Fruit fly (Drosophila melanogaster) whole organism, adult: Measurements from ENCODE around the gene CG31650.

Experiments used
- CG11617 ChIP-seq: fragments of 200-800 bp; sonication (Bioruptor generic); optimal IDR thresholded peaks from 2 replicates; lab custom pipeline; 2017; ENCODE audit warnings: mild to moderate bottlenecking, missing biosample characterization, missing genetic modification reagents, missing genetic modification characterization
- CG14711 ChIP-seq: fragments of 200-800 bp; sonication (Bioruptor generic); optimal IDR thresholded peaks from 2 replicates; lab custom pipeline; 2018; ENCODE audit warnings: missing biosample characterization, mild to moderate bottlenecking, missing genetic modification characterization, moderate library complexity
- CG1620 ChIP-seq: fragments of 200-800 bp; sonication (Bioruptor generic); optimal IDR thresholded peaks from 2 replicates; lab custom pipeline; 2016; ENCODE audit warnings: missing biosample characterization, missing genetic modification characterization
- CG7045 ChIP-seq: fragments of 200-800 bp; sonication (Bioruptor generic); optimal IDR thresholded peaks from 2 replicates; lab custom pipeline; 2017; ENCODE audit warnings: missing biosample characterization, mild to moderate bottlenecking, missing genetic modification characterization
- Clk ChIP-seq: fragments of 200-800 bp; sonication (Bioruptor generic); optimal IDR thresholded peaks from 2 replicates; lab custom pipeline; 2017; ENCODE audit warnings: missing biosample characterization, missing genetic modification characterization
- Crg-1 ChIP-seq: fragments of 200-800 bp; sonication (Bioruptor generic); optimal IDR thresholded peaks from 2 replicates; lab custom pipeline; 2016; ENCODE audit warnings: missing biosample characterization, missing genetic modification characterization
- bab1 ChIP-seq: fragments of 200-800 bp; sonication (Bioruptor generic); optimal IDR thresholded peaks from 3 replicates; lab custom pipeline; 2019; ENCODE audit warnings: missing biosample characterization, mild to moderate bottlenecking, missing genetic modification characterization, moderate library complexity
- cnc ChIP-seq, 2 experiments: fragments of >200 bp; optimal IDR thresholded peaks; 2 replicates each; lab custom pipeline; 2017
- kay ChIP-seq: fragments of 200-800 bp; sonication (Bioruptor generic); peaks from one replicate; lab custom pipeline; 2016; ENCODE audit warnings: missing biosample characterization, missing genetic modification characterization, borderline replicate concordance

DNA sequence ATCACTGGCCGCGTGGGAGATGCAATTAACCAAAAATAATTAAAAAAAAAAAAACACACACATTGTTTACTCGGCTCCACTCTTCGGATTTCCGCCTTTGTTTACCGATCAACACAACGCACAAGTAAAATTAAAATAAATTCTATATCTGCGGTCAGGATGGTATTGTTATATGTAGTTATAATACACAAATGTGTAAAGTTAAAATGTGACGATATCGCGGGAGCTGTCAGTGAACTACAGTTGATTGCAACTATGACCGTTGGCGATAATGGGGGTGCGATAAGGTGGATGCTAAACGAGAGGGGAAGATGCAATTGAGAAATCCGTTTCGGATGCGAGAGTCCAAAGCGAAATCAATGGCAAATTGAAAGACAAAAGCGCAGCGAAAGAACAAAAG, 38.2 kb downstream of the CG31650 start:
- no peak for TF ChIP-seq CG1620 (GFP tag; lab: Kevin White, UChicago)
- no peak for TF ChIP-seq Crg-1 (GFP tag; lab: Kevin White, UChicago)
- no peak for TF ChIP-seq CG11617 (GFP tag; lab: Kevin White, UChicago)
- no peak for TF ChIP-seq cnc (optimal IDR thresholded peaks at IDR 0.05; lab: Kevin White, UChicago)
- no peak for TF ChIP-seq bab1 (GFP tag; lab: Kevin White, UChicago)
- no peak for TF ChIP-seq CG14711 (tag; lab: Kevin White, UChicago)
- TF ChIP-seq Clk (GFP tag; lab: Kevin White, UChicago), result no peak
- TF ChIP-seq kay (GFP tag; lab: Kevin White, UChicago), result no peak
- no peak for TF ChIP-seq CG7045 (GFP tag; lab: Kevin White, UChicago)
